Fruit fly (Drosophila melanogaster): ENCODE measurements around the gene CG5521.

DNA sequence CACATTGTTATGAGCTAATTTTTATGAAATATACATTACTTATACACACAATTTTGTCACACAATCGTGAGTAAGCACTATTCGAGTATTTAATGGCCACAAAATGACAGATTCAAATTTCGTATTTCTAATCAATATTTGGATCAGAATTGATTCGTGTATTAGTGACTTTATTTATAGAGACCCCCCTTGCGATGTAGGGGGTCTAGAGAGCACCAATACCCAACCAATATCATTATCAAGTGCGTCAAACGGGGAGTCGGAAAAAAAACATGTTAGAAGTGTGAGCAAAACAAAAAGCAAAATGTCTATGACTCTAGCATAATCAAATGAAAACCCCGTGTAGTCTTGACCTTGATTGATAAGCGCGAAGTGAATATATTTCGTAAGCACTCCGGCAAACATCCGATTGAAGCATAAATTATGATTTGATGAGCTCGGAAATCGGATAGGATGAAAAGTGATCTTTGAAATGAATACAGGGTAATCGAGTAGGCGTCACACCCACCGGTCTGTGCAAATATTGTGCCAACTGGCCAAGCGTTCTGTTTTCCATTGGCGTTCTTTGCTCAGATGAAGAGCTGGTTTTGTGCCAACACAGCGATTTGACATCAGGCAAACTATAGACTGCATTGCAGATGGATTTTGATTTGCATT lies 14.4 kb upstream of the CG5521 start:
- TF ChIP-seq CG1620 (GFP tag; optimal IDR thresholded peaks at IDR 0.05) (no peak), Hr96 (GFP tag; optimal IDR thresholded peaks at IDR 0.05) (no peak), pad (GFP tag; optimal IDR thresholded peaks at IDR 0.05) (no peak), Clk (GFP tag; optimal IDR thresholded peaks at IDR 0.05) (no peak), cic (GFP tag; optimal IDR thresholded peaks at IDR 0.05) (no peak)

All from whole organism, adult.